Fruit fly (Drosophila melanogaster) whole organism, adult: ENCODE results near the gene CG9213.

Source experiments
- CG11617 ChIP-seq: fragments of 200-800 bp; sonication (Bioruptor generic); optimal IDR thresholded peaks from 2 replicates; lab custom pipeline; 2017; ENCODE audit warnings: mild to moderate bottlenecking, missing biosample characterization, missing genetic modification reagents, missing genetic modification characterization
- CG12768 ChIP-seq: fragments of 200-800 bp; sonication (Bioruptor generic); optimal IDR thresholded peaks from 2 replicates; lab custom pipeline; 2017; ENCODE audit warnings: missing biosample characterization, missing genetic modification characterization, mild to moderate bottlenecking, moderate library complexity, missing genetic modification reagents
- CG14711 ChIP-seq: fragments of 200-800 bp; sonication (Bioruptor generic); optimal IDR thresholded peaks from 2 replicates; lab custom pipeline; 2018; ENCODE audit warnings: missing biosample characterization, mild to moderate bottlenecking, missing genetic modification characterization, moderate library complexity
- CG1620 ChIP-seq: fragments of 200-800 bp; sonication (Bioruptor generic); optimal IDR thresholded peaks from 2 replicates; lab custom pipeline; 2016; ENCODE audit warnings: missing biosample characterization, missing genetic modification characterization
- CG33017 ChIP-seq: fragments of 200-800 bp; sonication (Bioruptor generic); optimal IDR thresholded peaks from 2 replicates; lab custom pipeline; 2018; ENCODE audit warnings: missing biosample characterization, mild to moderate bottlenecking, missing genetic modification characterization, moderate library complexity
- CG5204 ChIP-seq: fragments of 200-800 bp; sonication (Bioruptor generic); optimal IDR thresholded peaks from 2 replicates; lab custom pipeline; 2016; ENCODE audit warnings: missing biosample characterization, missing genetic modification characterization
- CG7045 ChIP-seq: fragments of 200-800 bp; sonication (Bioruptor generic); optimal IDR thresholded peaks from 2 replicates; lab custom pipeline; 2017; ENCODE audit warnings: missing biosample characterization, mild to moderate bottlenecking, missing genetic modification characterization
- CG7101 ChIP-seq: fragments of 200-800 bp; sonication (Bioruptor generic); optimal IDR thresholded peaks from 2 replicates; lab custom pipeline; 2018; ENCODE audit warnings: missing biosample characterization, mild to moderate bottlenecking, missing genetic modification characterization, moderate library complexity
- Clk ChIP-seq: fragments of 200-800 bp; sonication (Bioruptor generic); optimal IDR thresholded peaks from 2 replicates; lab custom pipeline; 2017; ENCODE audit warnings: missing biosample characterization, missing genetic modification characterization
- Crg-1 ChIP-seq: fragments of 200-800 bp; sonication (Bioruptor generic); optimal IDR thresholded peaks from 2 replicates; lab custom pipeline; 2016; ENCODE audit warnings: missing biosample characterization, missing genetic modification characterization
- Hr96 ChIP-seq: fragments of 200-800 bp; sonication (Bioruptor generic); optimal IDR thresholded peaks from 2 replicates; lab custom pipeline; 2016; ENCODE audit warnings: missing biosample characterization, missing genetic modification characterization
- Mnt ChIP-seq: fragments of 200-800 bp; sonication (Bioruptor generic); optimal IDR thresholded peaks from 2 replicates; lab custom pipeline; 2016; ENCODE audit warnings: missing biosample characterization, mild to moderate bottlenecking, missing genetic modification characterization
- cic ChIP-seq: fragments of 200-800 bp; sonication (Bioruptor generic); optimal IDR thresholded peaks from 2 replicates; lab custom pipeline; 2017; ENCODE audit warnings: missing biosample characterization, mild to moderate bottlenecking, missing genetic modification characterization, moderate library complexity
- cnc ChIP-seq, 2 experiments: fragments of >200 bp; optimal IDR thresholded peaks; 2 replicates each; lab custom pipeline; 2017
- kay ChIP-seq: fragments of 200-800 bp; sonication (Bioruptor generic); peaks from one replicate; lab custom pipeline; 2016; ENCODE audit warnings: missing biosample characterization, missing genetic modification characterization, borderline replicate concordance
- ovo ChIP-seq: fragments of 200-800 bp; sonication (Bioruptor generic); optimal IDR thresholded peaks from 2 replicates; lab custom pipeline; 2016; ENCODE audit warnings: missing biosample characterization, missing genetic modification characterization
- pad ChIP-seq: fragments of 200-800 bp; sonication (Bioruptor generic); optimal IDR thresholded peaks from 3 replicates; lab custom pipeline; 2017; ENCODE audit warnings: missing biosample characterization, missing genetic modification characterization, mild to moderate bottlenecking, moderate library complexity, missing genetic modification reagents
- tj ChIP-seq: fragments of 200-800 bp; sonication (Bioruptor generic); optimal IDR thresholded peaks from 3 replicates; lab custom pipeline; 2017; ENCODE audit warnings: missing biosample characterization, mild to moderate bottlenecking, missing genetic modification characterization, moderate library complexity
- toe ChIP-seq: fragments of 200-800 bp; sonication (Bioruptor generic); optimal IDR thresholded peaks from 2 replicates; lab custom pipeline; 2016; ENCODE audit warnings: missing biosample characterization, missing genetic modification characterization

Gene CG9213

dm6 chrX:15545467-15546197 is 28.7 kb downstream of the CG9213 start:
- TF ChIP-seq CG7045 (GFP tag; lab: Kevin White, UChicago) (no peak), pad (GFP tag; lab: Kevin White, UChicago) (no peak), tj (GFP tag; lab: Kevin White, UChicago) (no peak), toe (no peak), ovo (GFP tag; lab: Kevin White, UChicago) (no peak), CG33017 (tag; lab: Kevin White, UChicago) (no peak), Mnt (GFP tag; lab: Kevin White, UChicago) (no peak), CG1620 (GFP tag; lab: Kevin White, UChicago) (no peak), CG5204 (no peak), Crg-1 (GFP tag; lab: Kevin White, UChicago) (no peak), CG12768 (GFP tag; lab: Kevin White, UChicago) (no peak), Hr96 (no peak), cnc (optimal IDR thresholded peaks at IDR 0.05; lab: Kevin White, UChicago) (no peak), kay (no peak), CG11617 (GFP tag; lab: Kevin White, UChicago) (no peak)

dm6 chrX:15543479-15544044 is 30.8 kb downstream of the CG9213 start:
- TF ChIP-seq CG12768 (GFP tag; lab: Kevin White, UChicago), result no peak
- TF ChIP-seq toe, result no peak
- peak; percentile 42 for TF ChIP-seq CG14711 (tag; lab: Kevin White, UChicago)
- TF ChIP-seq kay, result peak; percentile 82
- peak; percentile 13 for TF ChIP-seq CG7045 (GFP tag; lab: Kevin White, UChicago)
- TF ChIP-seq pad (GFP tag; lab: Kevin White, UChicago), result no peak
- TF ChIP-seq CG11617 (GFP tag; lab: Kevin White, UChicago), result peak; percentile 9
- TF ChIP-seq CG7101, result peak; percentile 55

dm6 chrX:15539856-15540488 is 34.4 kb downstream of the CG9213 start:
- TF ChIP-seq CG1620 (GFP tag; lab: Kevin White, UChicago), result no peak

dm6 chrX:15532062-15532461 is 42.3 kb downstream of the CG9213 start:
- TF ChIP-seq Clk (GFP tag; lab: Kevin White, UChicago) (no peak), CG12768 (GFP tag; lab: Kevin White, UChicago) (no peak), kay (no peak), tj (GFP tag; lab: Kevin White, UChicago) (no peak), toe (no peak), CG1620 (GFP tag; lab: Kevin White, UChicago) (no peak), Mnt (GFP tag; lab: Kevin White, UChicago) (no peak)

dm6 chrX:15530369-15530768 is 44.0 kb downstream of the CG9213 start:
- peak; percentile 24 for TF ChIP-seq CG5204
- TF ChIP-seq Hr96, result peak; percentile 16
- no peak for TF ChIP-seq kay
- TF ChIP-seq CG14711 (tag; lab: Kevin White, UChicago), result peak; percentile 4

dm6 chrX:15529958-15530357 is 44.4 kb downstream of the CG9213 start:
- no peak for TF ChIP-seq CG12768 (GFP tag; lab: Kevin White, UChicago)
- TF ChIP-seq Mnt (GFP tag; lab: Kevin White, UChicago), result no peak
- TF ChIP-seq ovo (GFP tag; lab: Kevin White, UChicago), result no peak
- no peak for TF ChIP-seq CG11617 (GFP tag; lab: Kevin White, UChicago)
- no peak for TF ChIP-seq Crg-1 (GFP tag; lab: Kevin White, UChicago)
- no peak for TF ChIP-seq cic (GFP tag; lab: Kevin White, UChicago)
- no peak for TF ChIP-seq Hr96
- no peak for TF ChIP-seq CG1620 (GFP tag; lab: Kevin White, UChicago)
- no peak for TF ChIP-seq Clk (GFP tag; lab: Kevin White, UChicago)
- no peak for TF ChIP-seq tj (GFP tag; lab: Kevin White, UChicago)
- no peak for TF ChIP-seq pad (GFP tag; lab: Kevin White, UChicago)
- TF ChIP-seq CG7101, result no peak

dm6 chrX:15529197-15529596 is 45.1 kb downstream of the CG9213 start:
- TF ChIP-seq cnc (optimal IDR thresholded peaks at IDR 0.05; lab: Kevin White, UChicago) (no peak), CG7101 (peak; percentile 7)
